Fruit fly (Drosophila melanogaster) ovary, adult (tissue): ENCODE results near the gene fng.
A peak's percentile ranks its signal among the peaks of the same experiment; 100 is the strongest.

Experiments
- CG17801 ChIP-seq: fragments of 200-800 bp; optimal IDR thresholded peaks from 2 replicates; lab custom pipeline; 2019; ENCODE audit warnings: missing biosample characterization, mild to moderate bottlenecking, missing genetic modification characterization, moderate library complexity; ENCODE audit not compliant: partially characterized antibody

The fng gene

DNA sequence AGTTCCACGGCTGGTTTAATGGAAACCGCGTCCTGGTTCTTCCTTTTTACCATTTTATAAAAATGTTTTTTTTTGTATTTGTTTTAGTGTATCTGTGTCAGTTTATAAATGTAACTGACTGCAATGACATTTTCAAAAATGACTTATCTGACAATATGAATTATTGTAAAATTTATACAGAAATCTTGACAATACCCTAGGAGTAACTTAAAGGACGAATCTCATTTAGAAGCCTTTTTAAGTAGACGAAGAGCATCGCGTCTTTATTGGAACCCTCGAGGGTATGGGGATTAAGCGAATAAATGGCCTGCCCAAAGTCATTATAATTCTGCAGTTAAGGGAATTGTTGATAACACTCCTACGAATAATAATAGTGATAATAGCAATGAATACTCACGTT lies 17.4 kb upstream of the fng start, which contains the start of gene CG12983:
Gene CG12983 (minus strand): TSS at position 101 of the 400 bp plus-strand sequence.
- no peak for TF ChIP-seq CG17801

DNA sequence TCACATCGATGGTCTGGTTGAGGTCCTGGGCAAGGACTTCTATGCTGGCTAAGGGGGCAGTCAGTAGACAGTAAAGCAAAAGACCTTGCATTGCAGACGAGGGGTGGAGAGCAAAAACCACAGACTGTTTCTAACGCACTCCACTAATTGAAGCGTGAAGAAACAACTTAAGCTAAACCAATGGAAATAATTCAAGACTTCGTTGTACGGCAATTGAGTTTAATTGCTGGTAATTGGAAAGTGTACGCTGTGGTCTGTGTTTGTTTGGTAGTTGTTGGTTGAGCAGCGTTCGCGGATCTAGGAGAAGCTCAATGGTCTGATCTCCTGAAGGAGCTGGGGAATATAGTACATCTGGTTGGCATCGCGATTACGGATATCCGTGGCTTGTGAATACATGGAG lies 13.1 kb upstream of the fng start, which contains the start of gene CG10587:
Gene CG10587 (minus strand): TSS at position 101 of the 400 bp plus-strand sequence.
- no peak for TF ChIP-seq CG17801

DNA sequence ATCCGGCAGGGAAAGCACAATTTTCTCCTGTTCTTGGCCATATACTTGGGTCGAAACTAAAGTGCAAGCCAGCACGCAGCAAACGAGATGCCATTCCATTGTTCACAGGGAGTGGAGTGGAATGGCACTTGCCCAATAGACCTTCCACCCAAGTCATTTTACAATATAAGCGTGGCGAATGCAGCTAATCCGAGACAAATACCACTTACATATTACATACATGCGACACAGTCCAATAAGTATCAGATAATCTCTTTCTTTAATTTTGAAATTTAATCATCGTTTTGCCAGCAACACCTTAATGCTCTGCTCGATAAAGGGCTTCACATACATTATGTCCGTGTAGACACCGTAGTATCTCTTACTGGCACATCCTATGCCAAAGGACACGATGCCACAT lies 12.0 kb upstream of the fng start, which contains the start of gene CG11037:
Gene CG11037 (minus strand): TSS at position 101 of the 400 bp plus-strand sequence.
- no peak for TF ChIP-seq CG17801

DNA sequence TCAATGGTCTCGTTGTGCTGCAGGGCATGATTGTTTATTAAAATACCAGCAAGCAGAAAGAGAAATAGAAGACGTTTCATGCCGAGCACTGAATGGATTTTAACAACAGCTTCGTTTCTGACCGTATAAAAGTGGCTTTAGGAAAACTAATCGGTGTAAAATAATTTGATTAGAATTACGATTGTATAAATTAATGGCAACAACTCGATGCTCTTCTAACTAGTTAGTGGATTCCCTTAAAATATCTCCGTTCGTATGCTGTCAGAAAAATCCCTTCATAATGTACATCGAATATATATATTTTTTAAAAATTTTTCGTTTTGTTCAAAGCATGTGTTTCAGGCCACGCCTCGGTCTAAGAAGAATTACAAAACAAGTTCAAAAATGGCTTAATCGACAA lies 7.3 kb upstream of the fng start, which contains the start of the genes Sems and CG10588:
Gene Sems (minus strand): TSS at position 101 of the 400 bp plus-strand sequence.
Gene CG10588 (plus strand): TSS at position 285 of the 400 bp plus-strand sequence.
- no peak for TF ChIP-seq CG17801

DNA sequence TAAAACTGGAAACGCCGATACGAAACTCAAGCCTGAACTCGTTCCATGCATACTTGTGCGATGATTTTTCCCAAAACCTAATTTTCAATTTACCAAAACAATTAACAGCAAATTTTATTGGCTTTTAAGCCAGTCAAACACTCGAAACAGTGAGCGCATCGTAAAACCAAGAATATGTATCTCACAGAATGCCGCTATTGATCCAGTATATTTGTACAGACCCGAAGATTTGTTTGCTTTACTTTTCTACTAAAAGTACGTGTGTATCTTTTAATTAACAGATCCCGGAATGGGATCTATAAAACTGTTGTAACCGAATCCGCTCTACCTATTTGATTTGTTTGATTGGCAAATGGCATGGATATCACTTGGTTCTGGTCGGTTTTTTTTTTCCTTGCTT lies 4.8 kb upstream of the fng start:
- no peak for TF ChIP-seq CG17801

DNA sequence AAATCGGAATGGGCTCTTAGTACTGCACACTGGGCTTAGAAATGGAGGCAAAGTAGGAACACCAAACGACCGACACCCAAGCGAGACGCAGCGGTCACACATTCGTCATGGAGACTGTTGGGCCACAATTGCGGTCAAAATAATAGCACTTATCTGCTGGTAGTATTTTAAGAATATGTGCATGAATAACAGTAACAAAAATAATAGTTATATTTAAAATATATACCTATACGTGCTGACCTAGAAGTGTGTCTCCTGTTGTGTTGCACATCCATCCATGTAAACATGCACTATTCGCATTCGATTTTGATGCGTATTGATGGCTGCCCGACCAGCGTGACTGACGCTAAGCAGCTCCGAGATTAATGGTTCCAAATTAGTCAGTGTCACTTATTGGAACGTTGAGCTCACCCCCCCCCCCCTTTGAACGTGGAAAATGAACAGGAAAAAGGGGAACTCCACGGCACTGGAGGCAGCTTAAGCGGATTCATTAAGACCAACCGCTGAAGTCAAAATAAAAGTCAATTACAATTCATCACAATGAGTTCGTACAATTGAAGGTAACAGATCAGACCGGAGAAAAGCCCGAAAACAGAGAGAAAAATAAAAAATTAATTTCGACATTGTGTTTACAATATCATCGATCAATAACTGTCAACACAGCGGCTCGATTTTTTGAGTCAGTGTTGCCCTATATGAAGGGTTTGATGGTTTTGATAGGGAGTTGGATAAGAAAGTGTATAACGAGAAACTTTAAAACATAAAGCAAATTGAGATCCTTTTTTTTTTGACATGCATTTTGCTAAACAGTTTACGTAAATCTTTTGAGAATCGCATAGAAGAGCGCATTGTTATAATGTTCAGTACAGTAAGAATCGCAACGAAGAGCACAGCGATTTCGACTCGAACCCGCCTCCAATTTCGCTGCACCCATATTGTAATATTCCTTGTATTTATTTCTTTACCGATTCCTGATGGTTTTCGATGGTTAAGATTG lies 3.6 kb upstream of the fng start:
- no peak for TF ChIP-seq CG17801

DNA sequence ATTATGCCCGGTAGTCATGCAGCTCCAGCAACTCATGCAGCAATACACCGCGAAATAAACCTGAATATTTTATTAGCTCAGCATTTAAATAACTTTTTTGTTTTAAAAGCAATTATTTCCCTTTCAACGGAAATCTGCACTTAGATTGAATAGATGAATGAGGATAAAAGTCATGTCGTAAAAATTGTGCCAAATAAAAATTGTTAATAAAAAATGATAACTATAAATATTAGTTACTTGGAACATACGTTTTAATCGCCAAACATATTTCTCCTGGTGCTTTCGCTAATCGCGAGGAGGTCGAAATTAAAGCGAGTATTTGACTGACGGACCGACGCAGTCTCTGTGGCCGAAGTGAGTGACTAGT lies 2.8 kb upstream of the fng start:
- no peak for TF ChIP-seq CG17801

DNA sequence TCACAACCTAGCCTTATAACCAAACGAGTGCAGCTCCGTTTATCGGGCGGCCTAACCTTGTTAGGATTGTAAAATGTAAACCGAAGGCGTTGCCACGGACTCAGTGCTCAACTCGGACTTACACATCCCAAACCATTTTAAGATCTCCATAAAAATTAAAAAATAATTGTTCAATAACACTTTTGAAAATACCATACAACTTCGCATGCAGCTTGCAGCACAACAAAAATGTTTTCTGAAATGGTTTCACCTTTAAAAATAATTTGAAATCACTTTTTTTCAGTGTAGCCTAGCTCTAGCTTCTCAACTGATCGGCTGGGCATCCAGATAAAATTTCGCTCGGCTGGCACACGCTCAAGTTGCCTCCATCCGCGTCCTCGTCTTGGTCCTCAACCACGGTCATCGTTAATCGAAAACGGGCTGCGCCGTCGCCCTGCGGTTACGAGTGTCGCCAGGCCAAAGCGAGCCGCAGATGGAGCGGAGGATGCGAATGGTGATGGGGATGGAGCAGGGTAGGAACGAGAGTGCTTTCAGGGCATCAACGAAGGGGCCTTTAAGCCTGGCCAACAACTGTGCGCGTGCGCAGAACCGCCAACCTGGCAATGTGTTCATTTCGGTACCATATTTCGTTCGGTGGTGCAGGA lies 2.3 kb upstream of the fng start:
- no peak for TF ChIP-seq CG17801

DNA sequence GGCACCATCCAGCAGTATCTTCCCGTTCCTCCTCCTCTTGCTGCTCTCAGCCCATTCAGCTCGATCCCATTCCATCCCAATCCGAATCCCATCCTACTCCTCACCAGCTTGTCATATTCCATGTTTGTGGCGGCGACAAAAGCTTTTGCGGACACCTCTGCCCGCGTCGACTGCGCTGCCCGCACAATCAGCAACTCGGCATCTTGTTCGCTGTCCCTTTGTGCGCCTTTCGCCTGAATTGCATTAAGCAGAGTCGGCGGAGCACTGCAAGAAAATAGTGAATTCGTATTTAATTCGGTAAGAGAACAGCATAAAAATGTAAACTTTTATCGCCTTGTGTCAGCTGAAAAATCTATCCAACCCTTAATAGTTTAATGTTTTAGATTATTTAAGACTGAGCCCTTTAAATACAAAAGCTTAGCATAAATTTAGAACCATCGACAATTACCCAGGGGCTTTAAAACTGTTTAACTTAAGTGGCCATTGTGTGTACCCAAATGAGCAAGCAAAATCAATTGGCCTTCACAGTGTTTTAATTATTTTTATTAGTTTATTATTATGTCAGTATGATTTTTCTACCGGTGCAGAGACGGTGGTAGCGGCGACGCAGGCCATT lies 1.3 kb upstream of the fng start:
- peak; percentile 24 for TF ChIP-seq CG17801

DNA sequence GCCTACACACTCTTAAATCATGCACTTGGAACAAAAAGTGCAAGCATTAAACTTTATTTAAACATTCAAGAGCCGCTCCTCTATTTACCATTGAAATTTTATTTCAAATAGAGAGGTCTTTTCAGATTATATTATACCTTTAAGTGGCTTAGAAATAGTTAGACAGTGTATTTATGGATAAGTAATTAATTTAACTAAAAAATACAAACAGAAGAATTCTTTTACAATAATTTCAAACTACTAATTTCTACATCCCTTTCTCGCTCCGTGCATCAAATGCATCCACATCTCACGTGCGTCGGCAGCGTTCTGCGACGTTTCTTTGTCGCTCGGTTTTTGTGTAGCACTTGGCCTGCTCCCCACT lies 806 bp upstream of the fng start:
- TF ChIP-seq CG17801, result peak; percentile 55

DNA sequence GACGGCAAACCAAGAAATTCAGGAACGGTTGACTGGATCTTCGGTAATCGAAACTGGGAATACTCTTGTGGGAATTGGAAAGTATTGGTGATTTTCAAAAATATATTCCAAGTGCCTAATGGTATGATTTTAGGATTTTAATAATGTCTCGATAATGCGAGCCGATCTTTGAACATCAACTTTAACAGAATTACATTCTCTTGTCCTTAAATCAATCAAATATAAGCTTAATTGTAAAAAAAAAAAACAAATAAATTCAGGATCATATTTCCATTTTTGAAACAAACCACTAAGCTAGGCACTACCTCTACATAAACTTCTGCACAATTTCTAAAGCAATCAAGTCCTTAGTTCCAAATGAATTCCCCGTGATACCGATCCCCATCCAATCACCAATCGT lies 908 bp downstream of the fng start:
- no peak for TF ChIP-seq CG17801

DNA sequence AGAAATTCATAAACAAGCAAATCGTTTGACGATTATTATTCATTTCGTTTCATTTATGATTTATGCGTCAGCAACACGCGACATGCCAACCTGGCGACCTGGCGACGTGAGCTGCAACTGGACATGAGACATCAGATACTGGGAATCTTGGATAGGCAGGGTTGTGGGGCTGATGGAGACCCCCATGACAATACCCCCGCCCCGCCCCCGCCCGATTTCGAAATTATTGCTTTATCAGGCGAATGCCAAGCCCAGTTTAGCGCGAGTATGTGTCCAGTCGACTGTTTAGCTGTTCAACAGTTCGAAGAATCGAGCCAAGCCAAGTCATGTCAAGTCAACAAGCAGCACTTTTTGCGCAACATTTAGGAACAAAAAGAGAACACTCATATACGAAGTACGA lies 2.4 kb downstream of the fng start:
- no peak for TF ChIP-seq CG17801

DNA sequence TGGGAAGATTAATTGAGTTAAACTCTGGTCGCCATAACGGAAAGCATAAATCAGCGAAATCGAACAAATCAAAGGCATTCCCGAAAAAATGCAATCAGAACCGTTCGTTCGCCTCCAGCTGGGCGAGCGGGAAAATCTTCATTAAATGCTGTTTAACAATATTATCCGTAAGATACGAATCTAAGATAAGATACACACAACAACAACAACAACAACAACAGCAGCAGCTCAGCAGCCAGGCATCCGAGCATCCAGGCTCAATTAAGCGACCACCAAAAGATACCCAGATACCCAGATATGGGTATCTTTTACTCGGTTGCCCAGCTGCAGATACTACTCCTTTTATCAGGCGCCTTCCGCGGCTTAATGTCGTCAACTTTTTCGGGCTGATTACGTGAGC lies 3.3 kb downstream of the fng start:
- TF ChIP-seq CG17801, result no peak

DNA sequence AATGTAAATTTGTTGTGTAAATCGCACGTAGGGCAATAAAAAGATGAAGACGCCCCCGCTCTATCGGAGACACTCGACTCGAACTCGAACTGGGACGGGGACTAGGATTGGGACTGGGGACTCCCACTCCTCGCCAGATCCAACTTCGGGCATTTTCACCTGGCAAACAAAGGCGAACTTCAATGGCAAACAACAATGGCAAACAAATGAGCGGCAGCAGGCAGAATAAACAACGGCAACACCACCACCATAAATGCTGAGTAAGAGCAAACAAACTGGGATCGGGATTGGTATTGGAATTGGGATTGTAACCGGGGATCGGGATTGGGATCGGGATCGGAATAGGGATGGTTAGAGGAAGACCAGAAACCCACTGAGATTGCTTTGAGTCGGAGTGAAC lies 5.1 kb downstream of the fng start:
- TF ChIP-seq CG17801, result no peak

DNA sequence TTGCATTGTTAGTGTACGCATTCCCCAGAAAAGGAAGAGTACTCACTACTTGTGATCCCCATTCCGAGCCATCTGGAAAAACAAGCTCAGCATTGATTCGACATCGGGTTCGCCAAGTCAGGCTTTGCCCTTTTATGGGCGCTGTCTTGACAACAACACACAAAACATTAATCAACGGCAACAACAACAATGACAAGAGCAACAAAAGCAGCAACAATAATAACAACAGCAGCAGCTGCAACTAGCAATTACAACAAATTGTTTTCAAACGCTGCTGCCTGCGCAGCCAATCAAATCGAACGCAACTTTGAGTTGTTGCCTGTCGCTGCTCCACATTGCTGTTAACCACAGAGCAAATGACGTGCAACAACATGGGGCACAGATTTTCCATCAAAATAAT lies 7.2 kb downstream of the fng start:
- no peak for TF ChIP-seq CG17801

DNA sequence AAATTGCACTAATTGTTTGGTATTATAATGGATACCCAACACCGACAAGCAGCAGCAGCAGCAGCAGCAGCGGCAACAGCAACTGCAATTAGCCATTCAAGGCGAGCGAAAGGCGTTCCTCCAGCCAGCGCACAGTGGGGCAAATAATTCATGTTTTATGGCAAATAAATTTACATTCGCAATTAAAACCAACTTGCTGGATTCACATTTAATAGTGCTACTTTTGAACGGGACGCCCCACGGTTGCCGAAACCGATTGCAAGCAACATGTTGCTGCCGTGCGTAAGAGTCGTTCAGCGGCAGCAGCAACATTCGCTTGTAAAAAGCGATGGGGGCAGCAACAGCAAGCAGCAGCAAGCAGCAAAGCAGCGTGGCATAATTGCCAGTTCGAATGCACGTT lies 15.6 kb downstream of the fng start:
- TF ChIP-seq CG17801, result no peak

DNA sequence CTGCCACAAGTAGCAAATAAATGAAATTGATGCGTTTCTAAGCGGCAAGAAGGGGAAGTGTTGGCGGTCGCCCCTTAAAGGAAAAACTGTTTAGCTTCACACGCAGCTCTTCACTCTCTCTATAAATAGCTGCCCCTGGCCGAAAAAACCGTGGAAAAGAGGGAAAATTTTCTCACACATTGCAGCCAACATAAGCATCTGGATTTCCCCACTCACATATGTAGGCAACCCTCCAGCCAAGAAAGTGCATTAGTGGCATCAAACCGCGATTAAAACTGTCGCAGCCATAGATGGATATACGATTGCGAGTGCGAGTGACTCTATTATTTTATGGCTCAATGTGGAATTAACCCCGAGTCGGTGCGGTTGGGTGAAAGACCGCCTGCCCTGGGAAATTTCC lies 16.8 kb downstream of the fng start:
- no peak for TF ChIP-seq CG17801
